Worm (Caenorhabditis elegans) whole organism, L1 larva: ENCODE data around the gene nspc-18.
A peak's percentile ranks its signal among the peaks of the same experiment; 100 is the strongest.

Experiments
- C04F5.9 ChIP-seq: sonication (generic microtip); optimal IDR thresholded peaks from 2 replicates; lab custom pipeline; 2016; ENCODE audit warnings: missing genetic modification characterization, missing compliant biosample characterization
- C34B4.2 ChIP-seq: sonication (generic microtip); optimal IDR thresholded peaks from 2 replicates; lab custom pipeline; 2017; ENCODE audit warnings: mild to moderate bottlenecking, missing genetic modification characterization, missing compliant biosample characterization
- F16B12.6 ChIP-seq: fragments of 150-350 bp; optimal IDR thresholded peaks from 2 replicates; lab custom pipeline; 2014; ENCODE audit warnings: missing biosample characterization, missing genetic modification characterization
- aha-1 ChIP-seq: fragments of 150-350 bp; optimal IDR thresholded peaks from 2 replicates; lab custom pipeline; 2014; ENCODE audit warnings: missing biosample characterization, missing genetic modification characterization
- alr-1 ChIP-seq: fragments of 200-800 bp; sonication (Bioruptor generic); optimal IDR thresholded peaks from 2 replicates; lab custom pipeline; 2018; ENCODE audit warnings: borderline replicate concordance, mild to moderate bottlenecking, missing genetic modification characterization, missing compliant biosample characterization
- ama-1 ChIP-seq: fragments of 150-350 bp; optimal IDR thresholded peaks from 2 replicates; lab custom pipeline; 2014
- ceh-63 ChIP-seq: fragments of 200-800 bp; sonication (Bioruptor generic); optimal IDR thresholded peaks from 2 replicates; lab custom pipeline; 2018; ENCODE audit warnings: mild to moderate bottlenecking, missing genetic modification characterization, missing compliant biosample characterization
- ceh-8 ChIP-seq: fragments of 200-800 bp; sonication (Bioruptor generic); optimal IDR thresholded peaks from 2 replicates; lab custom pipeline; 2018; ENCODE audit warnings: mild to moderate bottlenecking, missing genetic modification characterization, moderate library complexity, missing compliant biosample characterization
- ceh-88 ChIP-seq: fragments of 200-800 bp; sonication (Bioruptor generic); IDR thresholded peaks from 2 replicates; pipeline ENCODE4 v1.3.6; 2022; ENCODE audit warnings: missing genetic modification characterization, missing compliant biosample characterization
- dpl-1 ChIP-seq, 3 experiments: fragments of 150-350 bp in 2 of 3; sonication (generic microtip) in 1 of 3; optimal IDR thresholded peaks; 2 replicates each; lab custom pipeline; 2014 to 2017; ENCODE audit warnings: missing biosample characterization in 3 of 3, missing genetic modification characterization in 3 of 3, missing genetic modification reagents in 3 of 3
- egl-13 ChIP-seq: sonication (generic microtip); optimal IDR thresholded peaks from 2 replicates; lab custom pipeline; 2016; ENCODE audit warnings: missing genotype, missing genetic modification reagents, missing genetic modification characterization, missing compliant biosample characterization
- elt-3 ChIP-seq, 6 experiments: fragments of 150-350 bp in 1 of 6; sonication (generic microtip); optimal IDR thresholded peaks; 2 replicates each; lab custom pipeline; 2017 to 2018; ENCODE audit warnings: missing biosample characterization in 6 of 6, missing genetic modification characterization in 6 of 6, inconsistent platforms in 1 of 6
- ets-5 ChIP-seq: fragments of 200-800 bp; sonication (Bioruptor generic); IDR thresholded peaks from 2 replicates; pipeline ENCODE4 v1.3.6; 2022; ENCODE audit warnings: missing genetic modification characterization, missing compliant biosample characterization
- fkh-10 ChIP-seq: sonication (generic microtip); optimal IDR thresholded peaks from 2 replicates; lab custom pipeline; 2017; ENCODE audit warnings: missing biosample characterization, missing genetic modification reagents, missing genetic modification characterization
- fkh-8 ChIP-seq: sonication (generic microtip); optimal IDR thresholded peaks from 2 replicates; lab custom pipeline; 2016; ENCODE audit warnings: mild to moderate bottlenecking, missing genetic modification characterization, missing compliant biosample characterization
- grh-1 ChIP-seq: fragments of 200-800 bp; sonication (Bioruptor generic); IDR thresholded peaks from 2 replicates; pipeline ENCODE4 v1.3.6; 2022; ENCODE audit warnings: missing genetic modification reagents, missing genetic modification characterization, missing compliant biosample characterization
- jun-1 ChIP-seq: fragments of 150-350 bp; optimal IDR thresholded peaks from 2 replicates; lab custom pipeline; 2014; ENCODE audit warnings: missing biosample characterization, missing genetic modification reagents, missing genetic modification characterization
- lin-14 ChIP-seq: fragments of 200-800 bp; sonication (Bioruptor generic); optimal IDR thresholded peaks from 2 replicates; lab custom pipeline; 2018; ENCODE audit warnings: mild to moderate bottlenecking, missing genetic modification characterization, moderate library complexity, missing compliant biosample characterization
- lin-39 ChIP-seq: fragments of 150-350 bp; optimal IDR thresholded peaks from 2 replicates; lab custom pipeline; 2014; ENCODE audit warnings: missing biosample characterization, missing genetic modification reagents, missing genetic modification characterization
- mdl-1 ChIP-seq, 2 experiments: fragments of 150-350 bp; optimal IDR thresholded peaks; 2 replicates each; lab custom pipeline; 2014 to 2017; ENCODE audit warnings: missing biosample characterization in 2 of 2, missing genetic modification characterization in 2 of 2, inconsistent platforms in 1 of 2
- mep-1 ChIP-seq: fragments of 150-350 bp; optimal IDR thresholded peaks from 2 replicates; lab custom pipeline; 2014; ENCODE audit warnings: missing biosample characterization, missing genetic modification characterization
- nhr-20 ChIP-seq: sonication (generic microtip); optimal IDR thresholded peaks from 2 replicates; lab custom pipeline; 2016; ENCODE audit warnings: mild to moderate bottlenecking, missing genetic modification characterization, missing compliant biosample characterization
- nhr-237 ChIP-seq: fragments of 150-350 bp; optimal IDR thresholded peaks from 2 replicates; lab custom pipeline; 2014; ENCODE audit warnings: missing biosample characterization, missing genetic modification characterization
- nhr-28 ChIP-seq: fragments of 150-350 bp; optimal IDR thresholded peaks from 2 replicates; lab custom pipeline; 2014; ENCODE audit warnings: missing biosample characterization, missing genetic modification characterization
- nhr-47 ChIP-seq: sonication (generic microtip); optimal IDR thresholded peaks from 2 replicates; lab custom pipeline; 2016; ENCODE audit warnings: mild to moderate bottlenecking, missing genetic modification characterization, moderate library complexity, missing compliant biosample characterization
- nhr-71 ChIP-seq: sonication (generic microtip); optimal IDR thresholded peaks from 2 replicates; lab custom pipeline; 2016; ENCODE audit warnings: mild to moderate bottlenecking, missing genetic modification characterization, moderate library complexity, missing compliant biosample characterization
- nhr-76 ChIP-seq: sonication (generic microtip); optimal IDR thresholded peaks from 2 replicates; lab custom pipeline; 2017; ENCODE audit warnings: missing biosample characterization, missing genetic modification characterization
- nhr-77 ChIP-seq: fragments of 150-350 bp; optimal IDR thresholded peaks from 2 replicates; lab custom pipeline; 2014; ENCODE audit warnings: missing biosample characterization, missing genetic modification characterization
- nhr-90 ChIP-seq: sonication (generic microtip); optimal IDR thresholded peaks from 2 replicates; lab custom pipeline; 2016; ENCODE audit warnings: mild to moderate bottlenecking, missing genetic modification characterization, missing compliant biosample characterization; ENCODE audit not compliant: poor library complexity
- pag-3 ChIP-seq: sonication (generic microtip); optimal IDR thresholded peaks from 2 replicates; lab custom pipeline; 2017; ENCODE audit warnings: missing genetic modification characterization, mild to moderate bottlenecking, missing compliant biosample characterization, antibody characterized with exemption, borderline replicate concordance; ENCODE audit not compliant: insufficient read depth
- pax-3 ChIP-seq: fragments of 200-800 bp; sonication (Bioruptor generic); optimal IDR thresholded peaks from 2 replicates; lab custom pipeline; 2018; ENCODE audit warnings: mild to moderate bottlenecking, missing genetic modification characterization, moderate library complexity, missing compliant biosample characterization
- pqm-1 ChIP-seq: sonication (generic microtip); optimal IDR thresholded peaks from 3 replicates; lab custom pipeline; 2017; ENCODE audit warnings: missing biosample characterization, missing genetic modification characterization
- rnt-1 ChIP-seq: sonication (generic microtip); optimal IDR thresholded peaks from 2 replicates; lab custom pipeline; 2016; ENCODE audit warnings: mild to moderate bottlenecking, missing genetic modification characterization, moderate library complexity, missing compliant biosample characterization
- skn-1 ChIP-seq: fragments of 150-350 bp; optimal IDR thresholded peaks from 2 replicates; lab custom pipeline; 2014; ENCODE audit warnings: missing biosample characterization, missing genetic modification characterization
- snpc-4 ChIP-seq: fragments of 150-350 bp; optimal IDR thresholded peaks from 2 replicates; lab custom pipeline; 2014; ENCODE audit warnings: missing biosample characterization, missing genetic modification characterization
- sox-4 ChIP-seq: sonication (generic microtip); optimal IDR thresholded peaks from 2 replicates; lab custom pipeline; 2016; ENCODE audit warnings: missing genetic modification characterization, missing compliant biosample characterization
- sptf-1 ChIP-seq: fragments of 150-350 bp; optimal IDR thresholded peaks from 2 replicates; lab custom pipeline; 2014; ENCODE audit warnings: missing biosample characterization, missing genetic modification characterization
- sup-37 ChIP-seq: fragments of 200-800 bp; sonication (Bioruptor generic); optimal IDR thresholded peaks from 2 replicates; lab custom pipeline; 2018; ENCODE audit warnings: mild to moderate bottlenecking, missing genetic modification characterization, missing compliant biosample characterization
- tlp-1 ChIP-seq: fragments of 150-350 bp; optimal IDR thresholded peaks from 2 replicates; lab custom pipeline; 2014; ENCODE audit warnings: missing biosample characterization, missing genetic modification characterization
- unc-130 ChIP-seq: fragments of 150-350 bp; optimal IDR thresholded peaks from 2 replicates; lab custom pipeline; 2017; ENCODE audit warnings: missing biosample characterization, missing genetic modification characterization, inconsistent platforms
- unc-30 ChIP-seq: sonication (generic microtip); optimal IDR thresholded peaks from 2 replicates; lab custom pipeline; 2017; ENCODE audit warnings: missing biosample characterization, missing genetic modification characterization
- unc-62 ChIP-seq: fragments of 150-350 bp; optimal IDR thresholded peaks from 2 replicates; lab custom pipeline; 2014; ENCODE audit warnings: missing biosample characterization, missing genetic modification reagents, missing genetic modification characterization
- xbp-1 ChIP-seq: sonication (generic microtip); optimal IDR thresholded peaks from 2 replicates; lab custom pipeline; 2016; ENCODE audit warnings: missing genetic modification characterization, missing compliant biosample characterization
- ztf-11 ChIP-seq, 2 experiments: sonication (generic microtip); optimal IDR thresholded peaks; 2 replicates each; lab custom pipeline; 2016 to 2017; ENCODE audit warnings: missing genetic modification characterization in 2 of 2, missing biosample characterization in 1 of 2, missing compliant biosample characterization in 1 of 2

The nspc-18 gene

DNA sequence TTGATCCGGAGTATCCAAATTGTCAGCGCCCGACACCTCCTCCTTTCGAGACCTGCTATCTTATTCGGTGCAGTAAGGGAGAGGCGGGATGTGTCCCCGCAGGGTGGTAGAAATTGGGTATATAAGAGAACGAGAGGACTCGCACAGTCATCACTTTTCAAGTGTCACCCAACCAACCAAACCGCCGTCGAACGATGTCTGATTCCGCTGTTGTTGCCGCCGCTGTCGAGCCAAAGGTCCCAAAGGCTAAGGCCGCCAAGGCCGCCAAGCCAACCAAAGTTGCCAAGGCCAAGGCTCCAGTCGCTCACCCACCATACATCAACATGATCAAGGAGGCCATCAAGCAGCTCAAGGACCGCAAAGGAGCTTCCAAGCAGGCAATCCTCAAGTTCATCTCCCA, 37.5 kb downstream of the nspc-18 start, which contains the start of gene his-24 (continued):
- TF ChIP-seq snpc-4, result peak; percentile 54
- TF ChIP-seq rnt-1 (tag; lab: Kevin White, UChicago), result peak; percentile 75
- TF ChIP-seq C04F5.9 (tag; lab: Kevin White, UChicago), result peak; percentile 33
- TF ChIP-seq sox-4 (tag; lab: Kevin White, UChicago), result no peak
- TF ChIP-seq pqm-1 (tag; lab: Kevin White, UChicago), result no peak
- TF ChIP-seq ceh-8 (GFP tag; lab: Kevin White, UChicago), result peak; percentile 52
- peak in 2 of 3 experiments; percentile 27 to 49 for TF ChIP-seq dpl-1 (GFP tag; optimal IDR thresholded peaks at IDR 0.05; lab: Kevin White, UChicago)
- no peak for TF ChIP-seq alr-1 (tag; lab: Kevin White, UChicago)
- peak in 2 of 6 experiments; percentile 9 to 56 for TF ChIP-seq elt-3 (tag; optimal IDR thresholded peaks at IDR 0.05; lab: Kevin White, UChicago)
- TF ChIP-seq ceh-63, result no peak
- TF ChIP-seq lin-39 (tag; lab: Kevin White, UChicago), result peak; percentile 14
- no peak for TF ChIP-seq tlp-1 (tag; lab: Kevin White, UChicago)
- peak; percentile 84 for TF ChIP-seq nhr-71
- TF ChIP-seq aha-1 (tag; lab: Kevin White, UChicago), result no peak
- peak; percentile 74 for TF ChIP-seq ama-1 (lab: Kevin White, UChicago)
- peak in 1 of 2 experiments; percentile 70 for TF ChIP-seq ztf-11 (tag; optimal IDR thresholded peaks at IDR 0.05; lab: Kevin White, UChicago)
- peak; percentile 87 for TF ChIP-seq nhr-47 (tag; lab: Kevin White, UChicago)
- peak in 1 of 2 experiments; percentile 46 for TF ChIP-seq mdl-1 (tag; optimal IDR thresholded peaks at IDR 0.05; lab: Kevin White, UChicago)
- no peak for TF ChIP-seq nhr-76 (tag; lab: Kevin White, UChicago)
- peak; percentile 55 for TF ChIP-seq nhr-77 (tag; lab: Kevin White, UChicago)
- no peak for TF ChIP-seq unc-130 (tag; lab: Kevin White, UChicago)
- no peak for TF ChIP-seq ceh-88
- no peak for TF ChIP-seq nhr-28 (tag; lab: Kevin White, UChicago)
- TF ChIP-seq pax-3 (tag; lab: Kevin White, UChicago), result peak; percentile 18
- no peak for TF ChIP-seq sptf-1 (tag; lab: Kevin White, UChicago)
- peak; percentile 50 for TF ChIP-seq fkh-10 (GFP tag; lab: Kevin White, UChicago)
- peak; percentile 89 for TF ChIP-seq lin-14 (GFP tag; lab: Kevin White, UChicago)
- peak; percentile 43 for TF ChIP-seq sup-37 (GFP tag; lab: Kevin White, UChicago)
- TF ChIP-seq xbp-1 (tag; lab: Kevin White, UChicago), result peak; percentile 68
- no peak for TF ChIP-seq ets-5
- TF ChIP-seq C34B4.2, result no peak
- TF ChIP-seq unc-62, result no peak
- TF ChIP-seq grh-1 (GFP tag; lab: Robert Waterston, UW), result peak; percentile 68
- peak; percentile 72 for TF ChIP-seq fkh-8
- peak; percentile 28 for TF ChIP-seq F16B12.6 (tag; lab: Kevin White, UChicago)
- peak; percentile 35 for TF ChIP-seq mep-1 (tag; lab: Kevin White, UChicago)
- no peak for TF ChIP-seq unc-30 (tag; lab: Kevin White, UChicago)
- TF ChIP-seq nhr-237, result no peak
- no peak for TF ChIP-seq pag-3 (tag; lab: Kevin White, UChicago)
- peak; percentile 43 for TF ChIP-seq skn-1 (tag; lab: Kevin White, UChicago)
- no peak for TF ChIP-seq egl-13 (tag; lab: Kevin White, UChicago)
- peak; percentile 62 for TF ChIP-seq nhr-90 (tag; lab: Kevin White, UChicago)
- peak; percentile 83 for TF ChIP-seq jun-1 (tag; lab: Kevin White, UChicago)
- peak; percentile 79 for TF ChIP-seq nhr-20 (tag; lab: Kevin White, UChicago)
